Fruit fly (Drosophila melanogaster) whole organism, wandering third instar larva: ENCODE measurements around the gene Or22b.

Source experiments
- Dfd ChIP-seq: fragments of >200 bp; optimal IDR thresholded peaks from 2 replicates; lab custom pipeline; 2017; ENCODE audit warnings: missing biosample characterization, missing genetic modification characterization
- Dif ChIP-seq: fragments of 200-275, 200-300 bp; sonication (Bioruptor generic); optimal IDR thresholded peaks from 2 replicates; lab custom pipeline; 2018; ENCODE audit warnings: missing biosample characterization, missing genetic modification characterization; ENCODE audit not compliant: partially characterized antibody
- lola ChIP-seq: fragments of >200 bp; optimal IDR thresholded peaks from 2 replicates; lab custom pipeline; 2017; ENCODE audit warnings: missing biosample characterization, missing genetic modification characterization
- psq ChIP-seq: fragments of 200-800 bp; sonication (Bioruptor generic); optimal IDR thresholded peaks from 3 replicates; lab custom pipeline; 2017; ENCODE audit warnings: missing biosample characterization, mild to moderate bottlenecking, missing genetic modification characterization, moderate library complexity

- TF ChIP-seq psq (GFP tag; lab: Kevin White, UChicago), result no peak
- no peak for TF ChIP-seq Dif
- no peak for TF ChIP-seq Dfd (GFP tag; lab: Kevin White, UChicago)
- TF ChIP-seq lola, result no peak
These were observed 18.2 kb upstream of the Or22b start for dm6 chr2L:1504288-1504687.
